Worm (Caenorhabditis elegans) whole organism, L4 larva: ENCODE results near the gene npr-13.

Source experiments
- php-3 ChIP-seq: fragments of 200-800 bp; sonication (Bioruptor generic); IDR thresholded peaks from 2 replicates; pipeline ENCODE4 v1.3.6; 2022; ENCODE audit warnings: missing genetic modification reagents, missing genetic modification characterization, missing compliant biosample characterization
- ztf-11 ChIP-seq: fragments of 150-350 bp; optimal IDR thresholded peaks from 2 replicates; lab custom pipeline; 2014; ENCODE audit warnings: missing biosample characterization, missing genetic modification characterization

DNA sequence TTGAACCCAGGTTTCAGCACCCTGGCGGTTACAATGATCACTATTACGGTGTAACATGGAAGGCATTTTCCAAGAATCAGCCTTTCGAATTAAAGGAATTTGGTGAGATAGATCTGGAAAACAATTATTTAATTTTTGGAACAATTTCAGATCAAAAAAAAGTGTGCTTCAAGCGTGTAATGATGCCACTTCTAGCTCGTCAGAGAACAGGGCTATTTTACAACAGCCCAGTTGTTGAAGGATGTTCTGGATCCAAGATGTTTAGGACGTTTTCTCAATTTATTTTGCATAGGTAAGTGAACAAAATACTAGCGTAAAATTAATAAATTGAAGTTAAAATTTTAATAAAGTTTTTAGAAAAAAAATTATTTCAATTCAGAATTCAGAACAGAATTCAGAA is 42.5 kb upstream of the npr-13 start:
- no peak for TF ChIP-seq php-3 (GFP tag; lab: Robert Waterston, UW)
- no peak for TF ChIP-seq ztf-11 (tag; lab: Kevin White, UChicago)
